Worm (Caenorhabditis elegans) whole organism, L4 larva: ENCODE results near the gene sas-7.

Experiments
- F37D6.2 ChIP-seq: sonication (generic microtip); optimal IDR thresholded peaks from 2 replicates; lab custom pipeline; 2016; ENCODE audit warnings: mild to moderate bottlenecking, missing genetic modification characterization, missing compliant biosample characterization
- F44E2.7 ChIP-seq: fragments of 200-800 bp; sonication (Bioruptor generic); IDR thresholded peaks from 2 replicates; pipeline ENCODE4 v2.1.2; 2022; ENCODE audit warnings: missing genetic modification characterization, missing compliant biosample characterization
- F49E8.2 ChIP-seq: sonication (generic microtip); optimal IDR thresholded peaks from 2 replicates; lab custom pipeline; 2016; ENCODE audit warnings: missing compliant biosample characterization, mild to moderate bottlenecking, missing genetic modification characterization, borderline replicate concordance
- T20F7.1 ChIP-seq: fragments of 200-800 bp; sonication (Bioruptor generic); optimal IDR thresholded peaks from 2 replicates; lab custom pipeline; 2018; ENCODE audit warnings: mild to moderate bottlenecking, missing genetic modification characterization, missing compliant biosample characterization
- Y5F2A.4 ChIP-seq: fragments of 200-800 bp; sonication (Bioruptor generic); optimal IDR thresholded peaks from 2 replicates; lab custom pipeline; 2018; ENCODE audit warnings: mild to moderate bottlenecking, missing genetic modification characterization, missing compliant biosample characterization
- Y75B8A.6 ChIP-seq: fragments of 200-800 bp; sonication (Bioruptor generic); IDR thresholded peaks from 2 replicates; pipeline ENCODE4 v1.3.6; 2022; ENCODE audit warnings: missing genetic modification reagents, missing genetic modification characterization, missing compliant biosample characterization
- ama-1 ChIP-seq: fragments of 150-350 bp; optimal IDR thresholded peaks from 2 replicates; lab custom pipeline; 2014; ENCODE audit warnings: inconsistent platforms, mixed read lengths
- arid-1 ChIP-seq: fragments of 200-800 bp; sonication (Bioruptor generic); conservative IDR thresholded peaks from 2 replicates; pipeline ENCODE4 v1.3.6; 2022; ENCODE audit warnings: missing genetic modification reagents, missing genetic modification characterization, missing compliant biosample characterization
- ceh-28 ChIP-seq: fragments of 150-350 bp; optimal IDR thresholded peaks from 2 replicates; lab custom pipeline; 2014; ENCODE audit warnings: missing biosample characterization, missing genetic modification reagents, missing genetic modification characterization
- ceh-32 ChIP-seq: sonication (generic microtip); optimal IDR thresholded peaks from 2 replicates; lab custom pipeline; 2016; ENCODE audit warnings: mild to moderate bottlenecking, missing genetic modification characterization, missing compliant biosample characterization; ENCODE audit not compliant: poor library complexity
- ceh-44 ChIP-seq: fragments of 200-800 bp; sonication (Bioruptor generic); IDR thresholded peaks from 2 replicates; pipeline ENCODE4 v1.3.6; 2022; ENCODE audit warnings: missing genetic modification reagents, missing genetic modification characterization, missing compliant biosample characterization
- ceh-82 ChIP-seq: sonication (generic microtip); optimal IDR thresholded peaks from 2 replicates; lab custom pipeline; 2017; ENCODE audit warnings: missing biosample characterization, missing genetic modification characterization
- cey-2 ChIP-seq: sonication (generic microtip); optimal IDR thresholded peaks from 3 replicates; lab custom pipeline; 2017; ENCODE audit warnings: missing genetic modification characterization, mild to moderate bottlenecking, missing compliant biosample characterization, antibody characterized with exemption, borderline replicate concordance; ENCODE audit not compliant: insufficient read depth
- ctbp-1 ChIP-seq: fragments of 200-800 bp; sonication (Bioruptor generic); IDR thresholded peaks from 2 replicates; pipeline ENCODE4 v1.3.6; 2022; ENCODE audit warnings: missing genetic modification reagents, missing genetic modification characterization, missing compliant biosample characterization
- daf-19 ChIP-seq: fragments of 200-800 bp; sonication (Bioruptor generic); conservative IDR thresholded peaks from 2 replicates; pipeline ENCODE4 v1.3.6; 2022; ENCODE audit warnings: missing genetic modification characterization, missing compliant biosample characterization
- duxl-1 ChIP-seq: sonication (generic microtip); optimal IDR thresholded peaks from 2 replicates; lab custom pipeline; 2016; ENCODE audit warnings: mild to moderate bottlenecking, missing genetic modification characterization, moderate library complexity, missing compliant biosample characterization; ENCODE audit not compliant: poor library complexity
- fkh-10 ChIP-seq: fragments of 150-350 bp; optimal IDR thresholded peaks from 2 replicates; lab custom pipeline; 2014; ENCODE audit warnings: missing biosample characterization, missing genetic modification reagents, missing genetic modification characterization
- fos-1 ChIP-seq: fragments of 150-350 bp; optimal IDR thresholded peaks from 2 replicates; lab custom pipeline; 2014; ENCODE audit warnings: missing biosample characterization, missing genetic modification characterization
- hif-1 ChIP-seq, 2 experiments: sonication (generic microtip); optimal IDR thresholded peaks; 2 replicates each; lab custom pipeline; 2016 to 2017; ENCODE audit warnings: missing compliant biosample characterization in 2 of 2, missing genetic modification characterization in 2 of 2, missing genetic modification reagents in 2 of 2, missing genotype in 2 of 2, mild to moderate bottlenecking in 1 of 2
- hlh-11 ChIP-seq: fragments of 200-800 bp; sonication (Bioruptor generic); optimal IDR thresholded peaks from 2 replicates; lab custom pipeline; 2018; ENCODE audit warnings: mild to moderate bottlenecking, missing genetic modification characterization, missing compliant biosample characterization
- hmg-1.1 ChIP-seq: fragments of 200-800 bp; sonication (Bioruptor generic); IDR thresholded peaks from 2 replicates; pipeline ENCODE4 v1.3.6; 2022; ENCODE audit warnings: missing genetic modification reagents, missing genetic modification characterization, missing compliant biosample characterization
- jun-1 ChIP-seq: fragments of 150-350 bp; optimal IDR thresholded peaks from 2 replicates; lab custom pipeline; 2014; ENCODE audit warnings: missing biosample characterization, missing genetic modification reagents, missing genetic modification characterization
- lim-7 ChIP-seq: fragments of 200-800 bp; sonication (Bioruptor generic); IDR thresholded peaks from 2 replicates; pipeline ENCODE4 v1.3.6; 2022; ENCODE audit warnings: missing genetic modification characterization, missing compliant biosample characterization
- lin-1 ChIP-seq: fragments of 200-800 bp; sonication (Bioruptor generic); IDR thresholded peaks from 2 replicates; pipeline ENCODE4 v1.3.6; 2022; ENCODE audit warnings: missing genetic modification reagents, missing genetic modification characterization, missing compliant biosample characterization
- lin-13 ChIP-seq: fragments of 150-350 bp; optimal IDR thresholded peaks from 2 replicates; lab custom pipeline; 2014; ENCODE audit warnings: missing biosample characterization, missing genetic modification reagents, missing genetic modification characterization
- lin-15B ChIP-seq: fragments of 150-350 bp; sonication (generic microtip); optimal IDR thresholded peaks from 3 replicates; lab custom pipeline; 2014; ENCODE audit warnings: missing biosample characterization, missing genetic modification characterization
- madf-9 ChIP-seq: fragments of 200-800 bp; sonication (Bioruptor generic); conservative IDR thresholded peaks from 2 replicates; pipeline ENCODE4 v1.3.6; 2022; ENCODE audit warnings: missing genetic modification reagents, missing genetic modification characterization, missing compliant biosample characterization
- mdt-29 ChIP-seq: fragments of 200-800 bp; sonication (Bioruptor generic); IDR thresholded peaks from 2 replicates; pipeline ENCODE4 v1.3.6; 2022; ENCODE audit warnings: missing genetic modification reagents, missing genetic modification characterization, missing compliant biosample characterization
- mep-1 ChIP-seq: fragments of 150-350 bp; sonication (generic microtip); optimal IDR thresholded peaks from 3 replicates; lab custom pipeline; 2014; ENCODE audit warnings: missing biosample characterization, missing genetic modification characterization
- mxl-3 ChIP-seq: fragments of 200-800 bp; sonication (Bioruptor generic); optimal IDR thresholded peaks from 2 replicates; lab custom pipeline; 2018; ENCODE audit warnings: mild to moderate bottlenecking, missing genetic modification characterization, missing compliant biosample characterization
- nhr-10 ChIP-seq: fragments of 150-350 bp; optimal IDR thresholded peaks from 2 replicates; lab custom pipeline; 2014; ENCODE audit warnings: missing biosample characterization, missing genetic modification characterization
- nhr-11 ChIP-seq: fragments of 150-350 bp; optimal IDR thresholded peaks from 2 replicates; lab custom pipeline; 2014; ENCODE audit warnings: missing biosample characterization, missing genetic modification characterization
- nhr-111 ChIP-seq: fragments of 200-800 bp; sonication (Bioruptor generic); optimal IDR thresholded peaks from 2 replicates; lab custom pipeline; 2018; ENCODE audit warnings: mild to moderate bottlenecking, missing genetic modification characterization, missing compliant biosample characterization
- nhr-237 ChIP-seq: sonication (generic microtip); optimal IDR thresholded peaks from 2 replicates; lab custom pipeline; 2017; ENCODE audit warnings: missing biosample characterization, missing genetic modification characterization
- nhr-28 ChIP-seq: fragments of 150-350 bp; optimal IDR thresholded peaks from 2 replicates; lab custom pipeline; 2014; ENCODE audit warnings: missing biosample characterization, missing genetic modification characterization
- nhr-41 ChIP-seq: fragments of 200-800 bp; sonication (Bioruptor generic); IDR thresholded peaks from 2 replicates; pipeline ENCODE4 v1.3.6; 2022; ENCODE audit warnings: missing genetic modification reagents, missing genetic modification characterization, missing compliant biosample characterization
- nhr-6 ChIP-seq: fragments of 150-350 bp; optimal IDR thresholded peaks from 2 replicates; lab custom pipeline; 2014; ENCODE audit warnings: missing biosample characterization, missing genetic modification characterization
- rbr-2 ChIP-seq: sonication (generic microtip); optimal IDR thresholded peaks from 2 replicates; lab custom pipeline; 2016; ENCODE audit warnings: missing genotype, missing genetic modification characterization, missing compliant biosample characterization
- saeg-2 ChIP-seq: fragments of 200-800 bp; sonication (Bioruptor generic); IDR thresholded peaks from 2 replicates; pipeline ENCODE4 v1.3.6; 2022; ENCODE audit warnings: missing genetic modification reagents, missing genetic modification characterization, missing compliant biosample characterization
- snpc-4 ChIP-seq: fragments of 150-350 bp; optimal IDR thresholded peaks from 2 replicates; lab custom pipeline; 2014; ENCODE audit warnings: missing biosample characterization, missing genetic modification characterization
- spr-1 ChIP-seq: sonication (generic microtip); optimal IDR thresholded peaks from 2 replicates; lab custom pipeline; 2016; ENCODE audit warnings: mild to moderate bottlenecking, missing genetic modification characterization, missing compliant biosample characterization
- spr-3 ChIP-seq: fragments of 200-800 bp; sonication (Bioruptor generic); optimal IDR thresholded peaks from 2 replicates; lab custom pipeline; 2018; ENCODE audit warnings: mild to moderate bottlenecking, missing genetic modification characterization, missing compliant biosample characterization
- tag-97 ChIP-seq: fragments of 200-800 bp; sonication (Bioruptor generic); IDR thresholded peaks from 2 replicates; pipeline ENCODE4 v1.3.6; 2022; ENCODE audit warnings: missing genetic modification characterization, missing compliant biosample characterization
- tra-1 ChIP-seq: fragments of 200-800 bp; sonication (Bioruptor generic); IDR thresholded peaks from 2 replicates; pipeline ENCODE4 v1.3.6; 2022; ENCODE audit warnings: missing genetic modification reagents, missing genetic modification characterization, missing compliant biosample characterization
- unc-130 ChIP-seq: sonication (generic microtip); optimal IDR thresholded peaks from 2 replicates; lab custom pipeline; 2016; ENCODE audit warnings: missing genetic modification reagents, missing genetic modification characterization, missing compliant biosample characterization
- unc-62 ChIP-seq, 3 experiments: fragments of 150-350 bp in 1 of 3; sonication (generic microtip); optimal IDR thresholded peaks in 2 of 3; peaks in 1 of 3; 1 replicate in 1 of 3; 2 replicates in 2 of 3; lab custom pipeline; 2014 to 2017; ENCODE audit warnings: missing biosample characterization in 3 of 3, missing genetic modification characterization in 3 of 3, missing genetic modification reagents in 3 of 3, missing genotype in 1 of 3
- vab-7 ChIP-seq: fragments of 200-800 bp; sonication (Bioruptor generic); IDR thresholded peaks from 2 replicates; pipeline ENCODE4 v1.3.6; 2022; ENCODE audit warnings: missing genetic modification reagents, missing genetic modification characterization, missing compliant biosample characterization
- zip-11 ChIP-seq: fragments of 200-800 bp; sonication (Bioruptor generic); IDR thresholded peaks from 2 replicates; pipeline ENCODE4 v1.3.6; 2022; ENCODE audit warnings: missing genetic modification characterization, missing compliant biosample characterization
- ztf-7 ChIP-seq: fragments of 150-350 bp; optimal IDR thresholded peaks from 2 replicates; lab custom pipeline; 2014; ENCODE audit warnings: missing biosample characterization, missing genetic modification characterization

The sas-7 gene

DNA sequence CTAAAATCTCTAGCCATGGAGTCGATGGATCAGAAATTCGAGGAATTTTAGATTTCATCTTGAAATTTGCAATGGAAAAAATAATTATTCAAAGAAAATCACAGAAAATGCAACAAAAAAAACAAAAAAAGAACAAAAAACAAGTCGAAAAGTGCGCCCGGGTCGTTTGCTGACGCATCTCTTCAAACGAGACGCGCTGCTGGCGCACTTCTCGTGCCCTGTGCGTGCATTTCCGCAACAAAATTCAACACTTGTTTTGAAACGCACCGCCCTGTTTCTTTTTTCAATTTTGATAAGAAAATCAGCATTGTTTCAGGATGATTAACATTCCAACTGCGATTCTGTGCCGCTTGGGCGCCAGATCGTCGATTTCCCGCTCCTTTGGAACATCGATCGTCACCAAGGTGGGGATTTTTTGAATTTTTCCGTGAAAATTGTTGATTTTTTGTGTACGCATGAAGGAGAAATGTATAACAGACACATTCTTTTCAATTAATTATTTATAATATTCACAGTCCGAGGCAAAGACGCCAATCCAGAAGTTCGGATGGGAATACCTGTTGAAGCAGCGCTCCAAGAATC is 13.2 kb downstream of the sas-7 start, which contains the start of the genes jmjd-4 and mev-1 (continued):
- TF ChIP-seq vab-7 (GFP tag; lab: Robert Waterston, UW), result 0 out of 2 replicates have a peak, but pooled peaks have one; percentile 21
- TF ChIP-seq mep-1 (tag; lab: Kevin White, UChicago), result peak; percentile 88
- TF ChIP-seq unc-130 (GFP tag; lab: Kevin White, UChicago), result peak; percentile 35
- TF ChIP-seq mdt-29, result peak; percentile 78
- TF ChIP-seq nhr-11 (tag; lab: Kevin White, UChicago), result peak; percentile 61
- peak; percentile 35 for TF ChIP-seq jun-1 (tag; lab: Kevin White, UChicago)
- TF ChIP-seq fkh-10 (GFP tag; lab: Kevin White, UChicago), result peak; percentile 40
- TF ChIP-seq ama-1 (lab: Kevin White, UChicago), result peak; percentile 79
- TF ChIP-seq nhr-111 (GFP tag; lab: Kevin White, UChicago), result no peak
- peak; percentile 80 for TF ChIP-seq spr-1
- peak; percentile 47 for TF ChIP-seq nhr-28 (tag; lab: Kevin White, UChicago)
- TF ChIP-seq cey-2 (tag; lab: Kevin White, UChicago), result no peak
- TF ChIP-seq ztf-7 (tag; lab: Kevin White, UChicago), result peak; percentile 5
- peak; percentile 63 for TF ChIP-seq mxl-3
- TF ChIP-seq fos-1, result no peak
- TF ChIP-seq nhr-6, result peak; percentile 64
- TF ChIP-seq T20F7.1, result no peak
- no peak for TF ChIP-seq nhr-10 (tag; lab: Kevin White, UChicago)
- peak; percentile 85 for TF ChIP-seq rbr-2 (tag; lab: Kevin White, UChicago)
- no peak for TF ChIP-seq F44E2.7 (GFP tag; lab: Robert Waterston, UW)
- TF ChIP-seq ctbp-1 (GFP tag; lab: Robert Waterston, UW), result peak; percentile 65
- no peak for TF ChIP-seq tag-97
- TF ChIP-seq ceh-32 (tag; lab: Kevin White, UChicago), result peak; percentile 18
- no peak for TF ChIP-seq zip-11 (GFP tag; lab: Robert Waterston, UW)
- TF ChIP-seq lin-15B (tag; lab: Kevin White, UChicago), result no peak
- TF ChIP-seq F49E8.2 (tag; lab: Kevin White, UChicago), result peak; percentile 38
- no peak for TF ChIP-seq unc-62 (GFP tag; optimal IDR thresholded peaks at IDR 0.05 in 1 of 2; lab: Kevin White, UChicago)
- no peak for TF ChIP-seq unc-62 (tag; optimal IDR thresholded peaks at IDR 0.05; lab: Kevin White, UChicago)
- TF ChIP-seq spr-3 (GFP tag; lab: Kevin White, UChicago), result peak; percentile 75
- no peak for TF ChIP-seq ceh-44 (GFP tag; lab: Robert Waterston, UW)
- no peak for TF ChIP-seq Y75B8A.6
- no peak for TF ChIP-seq nhr-237
- TF ChIP-seq hif-1 (tag; optimal IDR thresholded peaks at IDR 0.05; lab: Kevin White, UChicago), result peak; percentile 85 to 99
- TF ChIP-seq madf-9 (GFP tag; lab: Robert Waterston, UW), result 0 out of 2 replicates have a peak, but pooled peaks have one; percentile 41
- TF ChIP-seq daf-19 (GFP tag; lab: Robert Waterston, UW), result 0 out of 2 replicates have a peak, but pooled peaks have one; percentile 67
- TF ChIP-seq lin-13 (GFP tag; lab: Kevin White, UChicago), result peak; percentile 86
- TF ChIP-seq arid-1 (GFP tag; lab: Robert Waterston, UW), result peak; percentile 80; the same call in 1 of the 2 replicates
- 0 out of 2 replicates have a peak, but pooled peaks have one; percentile 35 for TF ChIP-seq saeg-2 (GFP tag; lab: Robert Waterston, UW)
- no peak for TF ChIP-seq ceh-28
- peak; percentile 89 for TF ChIP-seq hmg-1.1 (GFP tag; lab: Robert Waterston, UW)
- peak; percentile 49; the same call in 1 of the 2 replicates for TF ChIP-seq nhr-41 (GFP tag; lab: Robert Waterston, UW)
- no peak for TF ChIP-seq lim-7 (GFP tag; lab: Robert Waterston, UW)
- no peak for TF ChIP-seq ceh-82 (tag; lab: Kevin White, UChicago)
- peak; percentile 72 for TF ChIP-seq F37D6.2 (tag; lab: Kevin White, UChicago)
- peak; percentile 82 for TF ChIP-seq tra-1
- TF ChIP-seq hlh-11 (tag; lab: Kevin White, UChicago), result peak; percentile 90
- peak; percentile 24 for TF ChIP-seq Y5F2A.4 (GFP tag; lab: Kevin White, UChicago)
- peak; percentile 77 for TF ChIP-seq duxl-1
- peak; percentile 72; the same call in 1 of the 2 replicates for TF ChIP-seq lin-1
- no peak for TF ChIP-seq snpc-4
